Fruit fly (Drosophila melanogaster) whole organism, pupa: ENCODE measurements around the gene wry.

Source experiments
- CG10348 ChIP-seq: fragments of 200-800 bp; sonication (Bioruptor generic); IDR thresholded peaks from 2 replicates; pipeline ENCODE4 v1.3.6; 2022; ENCODE audit warnings: missing biosample characterization, missing genetic modification characterization
- CG14655 ChIP-seq: fragments of 200-800 bp; sonication (Bioruptor generic); optimal IDR thresholded peaks from 3 replicates; lab custom pipeline; 2017; ENCODE audit warnings: mild to moderate bottlenecking, missing biosample characterization, missing genetic modification reagents, missing genetic modification characterization
- CG34367 ChIP-seq: fragments of 200-800 bp; sonication (Bioruptor generic); optimal IDR thresholded peaks from 2 replicates; lab custom pipeline; 2018; ENCODE audit warnings: missing biosample characterization, mild to moderate bottlenecking, missing genetic modification characterization
- CG8301 ChIP-seq: fragments of 200-800 bp; sonication (Bioruptor generic); optimal IDR thresholded peaks from 2 replicates; lab custom pipeline; 2018; ENCODE audit warnings: missing biosample characterization, mild to moderate bottlenecking, missing genetic modification characterization
- D1 ChIP-seq: fragments of 200-800 bp; sonication (Bioruptor generic); optimal IDR thresholded peaks from 2 replicates; lab custom pipeline; 2018; ENCODE audit warnings: missing biosample characterization, mild to moderate bottlenecking, missing genetic modification characterization, moderate library complexity
- EcR ChIP-seq: fragments of 200-800 bp; sonication (Bioruptor generic); optimal IDR thresholded peaks from 3 replicates; lab custom pipeline; 2019; ENCODE audit warnings: missing biosample characterization, missing genetic modification characterization, mild to moderate bottlenecking, moderate library complexity, missing genetic modification reagents
- fd96Ca ChIP-seq: fragments of 200-800 bp; sonication (Bioruptor generic); IDR thresholded peaks from 3 replicates; pipeline ENCODE4 v1.3.6; 2022; ENCODE audit warnings: missing biosample characterization, missing genetic modification characterization
- gl ChIP-seq: fragments of 200-800 bp; sonication (Bioruptor generic); optimal IDR thresholded peaks from 2 replicates; lab custom pipeline; 2018; ENCODE audit warnings: missing biosample characterization, mild to moderate bottlenecking, missing genetic modification characterization

dm6 chr2L:1791723-1792122 lies 44.6 kb upstream of the wry start, which contains the start of gene Gr22c:
- TF ChIP-seq fd96Ca (GFP tag; lab: Robert Waterston, UW) (no peak), CG8301 (no peak), gl (tag; lab: Kevin White, UChicago) (no peak), D1 (tag; lab: Kevin White, UChicago) (no peak), EcR (GFP tag; lab: Kevin White, UChicago) (no peak), CG34367 (tag; lab: Kevin White, UChicago) (no peak), CG10348 (GFP tag; lab: Robert Waterston, UW) (no peak), CG14655 (GFP tag; lab: Kevin White, UChicago) (no peak)
